Fruit fly (Drosophila melanogaster): ENCODE data around the gene SclB.

DNA sequence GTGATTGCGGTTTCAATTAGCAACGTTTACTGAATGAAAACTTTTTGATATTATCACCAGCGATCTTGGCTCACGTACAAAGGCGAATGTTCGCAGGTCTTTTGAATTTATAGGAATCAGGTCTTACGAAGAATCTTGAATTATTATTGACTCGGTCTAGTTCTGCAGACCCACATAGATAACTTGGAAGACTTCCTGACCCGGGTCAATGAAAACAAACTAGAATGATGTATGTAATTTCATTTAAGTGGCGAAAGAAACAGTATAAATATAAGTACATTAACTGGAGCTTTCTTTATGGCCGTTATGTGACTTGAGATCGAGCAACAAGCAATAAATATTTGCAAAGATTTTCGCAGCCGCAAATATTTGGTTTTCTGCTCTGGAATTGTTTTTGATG lies 3.4 kb upstream of the SclB start, which contains the start of gene CG13282:
- TF ChIP-seq insv (optimal IDR thresholded peaks at IDR 0.05) (no peak), h (optimal IDR thresholded peaks at IDR 0.05) (no peak)
